Worm (Caenorhabditis elegans) whole organism, midembryonic: ENCODE measurements around the gene gstk-1.

Experiments used
- T22C8.4 ChIP-seq: fragments of 200-800 bp; sonication (Bioruptor generic); IDR thresholded peaks from 2 replicates; pipeline ENCODE4 v1.3.6; 2022; ENCODE audit warnings: missing genetic modification characterization, missing compliant biosample characterization
- cog-1 ChIP-seq: sonication (generic microtip); optimal IDR thresholded peaks from 2 replicates; lab custom pipeline; 2016; ENCODE audit warnings: missing genetic modification characterization, missing compliant biosample characterization
- flt-1 ChIP-seq: fragments of 200-800 bp; sonication (Bioruptor generic); IDR thresholded peaks from 2 replicates; pipeline ENCODE4 v1.3.6; 2022; ENCODE audit warnings: missing genetic modification characterization, missing compliant biosample characterization
- klf-2 ChIP-seq: fragments of 200-800 bp; sonication (Bioruptor generic); conservative IDR thresholded peaks from 2 replicates; pipeline ENCODE4 v1.3.6; 2022; ENCODE audit warnings: missing genetic modification reagents, missing genetic modification characterization, missing compliant biosample characterization
- med-1 ChIP-seq: sonication (generic microtip); optimal IDR thresholded peaks from 2 replicates; lab custom pipeline; 2017; ENCODE audit warnings: missing genetic modification characterization, mild to moderate bottlenecking, missing compliant biosample characterization, antibody characterized with exemption, missing genetic modification reagents; ENCODE audit not compliant: insufficient read depth
- ref-1 ChIP-seq: fragments of 200-800 bp; sonication (Bioruptor generic); conservative IDR thresholded peaks from 2 replicates; pipeline ENCODE4 v1.3.6; 2022; ENCODE audit warnings: missing genetic modification reagents, missing genetic modification characterization, missing compliant biosample characterization
- tab-1 ChIP-seq: fragments of 200-800 bp; sonication (Bioruptor generic); IDR thresholded peaks from 2 replicates; pipeline ENCODE4 v1.3.6; 2022; ENCODE audit warnings: missing genetic modification characterization, missing compliant biosample characterization
- ztf-23 ChIP-seq: fragments of 200-800 bp; sonication (Bioruptor generic); IDR thresholded peaks from 2 replicates; pipeline ENCODE4 v1.3.6; 2022; ENCODE audit warnings: missing genetic modification reagents, missing genetic modification characterization, missing compliant biosample characterization
- ztf-29 ChIP-seq: fragments of 200-800 bp; sonication (Bioruptor generic); IDR thresholded peaks from 2 replicates; pipeline ENCODE4 v1.3.6; 2022; ENCODE audit warnings: missing genetic modification reagents, missing genetic modification characterization, missing compliant biosample characterization

The gstk-1 gene

ce11 chrII:9656210-9656755, at the start of gene gstk-1:
Gene gstk-1, plus strand, starts transcription at chrII:9656705.
- no peak for TF ChIP-seq T22C8.4 (GFP tag; lab: Robert Waterston, UW)
- TF ChIP-seq tab-1 (GFP tag; lab: Robert Waterston, UW): no peak
- TF ChIP-seq klf-2 (GFP tag; lab: Robert Waterston, UW): no peak

- TF ChIP-seq ztf-29 (GFP tag; lab: Robert Waterston, UW): no peak
- no peak for TF ChIP-seq cog-1 (tag; lab: Kevin White, UChicago)
- no peak for TF ChIP-seq ztf-23
- TF ChIP-seq T22C8.4 (GFP tag; lab: Robert Waterston, UW): no peak
- TF ChIP-seq med-1 (GFP tag; lab: Kevin White, UChicago): no peak
- no peak for TF ChIP-seq ref-1
- no peak for TF ChIP-seq flt-1 (GFP tag; lab: Robert Waterston, UW)
- TF ChIP-seq klf-2 (GFP tag; lab: Robert Waterston, UW): no peak
- no peak for TF ChIP-seq tab-1 (GFP tag; lab: Robert Waterston, UW)
These were observed 49.4 kb upstream of the gstk-1 start for ce11 chrII:9607137-9607536.

- TF ChIP-seq flt-1 (GFP tag; lab: Robert Waterston, UW): no peak
- no peak for TF ChIP-seq T22C8.4 (GFP tag; lab: Robert Waterston, UW)
- TF ChIP-seq klf-2 (GFP tag; lab: Robert Waterston, UW): no peak
- TF ChIP-seq cog-1 (tag; lab: Kevin White, UChicago): no peak
These were observed 47.2 kb upstream of the gstk-1 start, which contains the start of gene pap-2 for ce11 chrII:9609296-9609695. Gene pap-2, minus strand, starts transcription at chrII:9609396.

ce11 chrII:9611347-9611923, 45.1 kb upstream of the gstk-1 start, which contains the start of the genes T15H9.5 and T15H9.4:
Gene T15H9.5, minus strand, starts transcription at chrII:9611447.
Gene T15H9.4, plus strand, starts transcription at chrII:9611873.
- TF ChIP-seq ref-1 (no peak), med-1 (GFP tag; lab: Kevin White, UChicago) (no peak), flt-1 (GFP tag; lab: Robert Waterston, UW) (no peak), T22C8.4 (GFP tag; lab: Robert Waterston, UW) (no peak), ztf-29 (GFP tag; lab: Robert Waterston, UW) (no peak), ztf-23 (no peak), cog-1 (tag; lab: Kevin White, UChicago) (no peak), tab-1 (GFP tag; lab: Robert Waterston, UW) (no peak), klf-2 (GFP tag; lab: Robert Waterston, UW) (no peak)

ce11 chrII:9614728-9615127, 41.8 kb upstream of the gstk-1 start, which contains the start of gene hlh-6:
Gene hlh-6, minus strand, starts transcription at chrII:9614828.
- TF ChIP-seq cog-1 (tag; lab: Kevin White, UChicago): no peak
- no peak for TF ChIP-seq ztf-23
- no peak for TF ChIP-seq flt-1 (GFP tag; lab: Robert Waterston, UW)
- no peak for TF ChIP-seq ztf-29 (GFP tag; lab: Robert Waterston, UW)

- TF ChIP-seq flt-1 (GFP tag; lab: Robert Waterston, UW) (no peak), T22C8.4 (GFP tag; lab: Robert Waterston, UW) (0 out of 2 replicates have a peak, but pooled peaks have one; percentile 37)
These were observed 39.2 kb upstream of the gstk-1 start, which contains the start of gene hal-3 for ce11 chrII:9617039-9617901. Gene hal-3, minus strand, starts transcription at chrII:9617125.

- TF ChIP-seq ref-1: no peak
- TF ChIP-seq ztf-29 (GFP tag; lab: Robert Waterston, UW): no peak
These were observed 38.6 kb upstream of the gstk-1 start for ce11 chrII:9617902-9618245.

ce11 chrII:9618759-9619158, 37.7 kb upstream of the gstk-1 start:
- TF ChIP-seq flt-1 (GFP tag; lab: Robert Waterston, UW) (no peak), cog-1 (tag; lab: Kevin White, UChicago) (no peak), ztf-29 (GFP tag; lab: Robert Waterston, UW) (no peak), ref-1 (no peak), T22C8.4 (GFP tag; lab: Robert Waterston, UW) (no peak), ztf-23 (no peak), med-1 (GFP tag; lab: Kevin White, UChicago) (no peak), klf-2 (GFP tag; lab: Robert Waterston, UW) (no peak), tab-1 (GFP tag; lab: Robert Waterston, UW) (no peak)

- TF ChIP-seq ref-1 (no peak), ztf-29 (GFP tag; lab: Robert Waterston, UW) (no peak), flt-1 (GFP tag; lab: Robert Waterston, UW) (peak; percentile 50; the same call in 1 of the 2 replicates), klf-2 (GFP tag; lab: Robert Waterston, UW) (no peak), ztf-23 (0 out of 2 replicates have a peak, but pooled peaks have one; percentile 44), T22C8.4 (GFP tag; lab: Robert Waterston, UW) (0 out of 2 replicates have a peak, but pooled peaks have one; percentile 27), med-1 (GFP tag; lab: Kevin White, UChicago) (no peak), tab-1 (GFP tag; lab: Robert Waterston, UW) (no peak), cog-1 (tag; lab: Kevin White, UChicago) (peak; percentile 72)
These were observed 37.1 kb upstream of the gstk-1 start for ce11 chrII:9619402-9619862.
